Fruit fly (Drosophila melanogaster) whole organism, embryonic: ENCODE measurements around the gene Mec2.
A peak's percentile ranks its signal among the peaks of the same experiment; 100 is the strongest.

Experiments used
- Ada2b ChIP-seq: fragments of 200-800 bp; sonication (Bioruptor generic); IDR thresholded peaks from 2 replicates; pipeline ENCODE4 v1.3.6; 2022; ENCODE audit warnings: missing biosample characterization, missing genetic modification characterization
- Antp ChIP-seq: fragments of 200-800 bp; sonication (Bioruptor generic); optimal IDR thresholded peaks from 3 replicates; lab custom pipeline; 2016; ENCODE audit warnings: missing biosample characterization, missing genetic modification characterization
- Bdp1 ChIP-seq: fragments of 200-800 bp; sonication (Bioruptor generic); optimal IDR thresholded peaks from 3 replicates; lab custom pipeline; 2016; ENCODE audit warnings: missing biosample characterization, missing genetic modification characterization
- Bteb2 ChIP-seq: fragments of 200-800 bp; sonication (Bioruptor generic); optimal IDR thresholded peaks from 2 replicates; lab custom pipeline; 2016; ENCODE audit warnings: missing biosample characterization, missing genetic modification characterization
- C15 ChIP-seq: fragments of 200-800 bp; sonication (Bioruptor generic); IDR thresholded peaks from 3 replicates; pipeline ENCODE4 v1.3.6; 2022; ENCODE audit warnings: missing biosample characterization, missing genetic modification characterization
- CG10979 ChIP-seq: fragments of 200-800 bp; sonication (Bioruptor generic); optimal IDR thresholded peaks from 2 replicates; lab custom pipeline; 2018; ENCODE audit warnings: missing biosample characterization, mild to moderate bottlenecking, missing genetic modification characterization, moderate library complexity
- CG12104 ChIP-seq: fragments of 200-800 bp; sonication (Bioruptor generic); optimal IDR thresholded peaks from 3 replicates; lab custom pipeline; 2016; ENCODE audit warnings: missing biosample characterization, missing genetic modification characterization
- CG1233 ChIP-seq: fragments of 200-800 bp; sonication (Bioruptor generic); optimal IDR thresholded peaks from 4 replicates; lab custom pipeline; 2018; ENCODE audit warnings: missing biosample characterization, mild to moderate bottlenecking, missing genetic modification characterization
- CG13287 ChIP-seq: fragments of 200-800 bp; sonication (Bioruptor generic); IDR thresholded peaks from 2 replicates; pipeline ENCODE4 v1.3.6; 2022; ENCODE audit warnings: missing biosample characterization, missing genetic modification characterization; ENCODE audit not compliant: partially characterized antibody
- CG17328 ChIP-seq: fragments of 200-800 bp; sonication (Bioruptor generic); IDR thresholded peaks from 2 replicates; pipeline ENCODE4 v1.3.6; 2022; ENCODE audit warnings: missing biosample characterization, missing genetic modification characterization
- CG17359 ChIP-seq: fragments of 200-800 bp; sonication (Bioruptor generic); optimal IDR thresholded peaks from 3 replicates; lab custom pipeline; 2018; ENCODE audit warnings: missing biosample characterization, mild to moderate bottlenecking, missing genetic modification characterization, moderate library complexity
- CG17385 ChIP-seq: fragments of 200-800 bp; sonication (Bioruptor generic); optimal IDR thresholded peaks from 3 replicates; lab custom pipeline; 2018; ENCODE audit warnings: missing biosample characterization, mild to moderate bottlenecking, missing genetic modification characterization
- CG2202 ChIP-seq: fragments of 200-800 bp; sonication (Bioruptor generic); optimal IDR thresholded peaks from 2 replicates; lab custom pipeline; 2018; ENCODE audit warnings: missing biosample characterization, mild to moderate bottlenecking, missing genetic modification characterization
- CG2889 ChIP-seq: fragments of 200-800 bp; sonication (Bioruptor generic); IDR thresholded peaks from 3 replicates; pipeline ENCODE4 v1.3.6; 2022; ENCODE audit warnings: missing biosample characterization, missing genetic modification characterization
- CG31365 ChIP-seq: fragments of 200-800 bp; sonication (Bioruptor generic); optimal IDR thresholded peaks from 2 replicates; lab custom pipeline; 2018; ENCODE audit warnings: missing biosample characterization, mild to moderate bottlenecking, missing genetic modification characterization
- CG31441 ChIP-seq: fragments of 200-800 bp; sonication (Bioruptor generic); IDR thresholded peaks from 2 replicates; pipeline ENCODE4 v1.3.6; 2022; ENCODE audit warnings: missing biosample characterization, missing genetic modification characterization
- CG33557 ChIP-seq: fragments of 200-800 bp; sonication (Bioruptor generic); optimal IDR thresholded peaks from 2 replicates; lab custom pipeline; 2019; ENCODE audit warnings: missing biosample characterization, mild to moderate bottlenecking, missing genetic modification characterization, moderate library complexity
- CG34422 ChIP-seq: fragments of 200-800 bp; sonication (Bioruptor generic); IDR thresholded peaks from 3 replicates; pipeline ENCODE4 v1.3.6; 2022; ENCODE audit warnings: missing biosample characterization, missing genetic modification characterization
- CG4730 ChIP-seq: fragments of 200-800 bp; sonication (Bioruptor generic); IDR thresholded peaks from 2 replicates; pipeline ENCODE4 v1.3.6; 2022; ENCODE audit warnings: missing biosample characterization, missing genetic modification characterization
- CG4854 ChIP-seq: fragments of 200-800 bp; sonication (Bioruptor generic); optimal IDR thresholded peaks from 2 replicates; lab custom pipeline; 2016; ENCODE audit warnings: missing biosample characterization, missing genetic modification characterization, inconsistent platforms
- CG7556 ChIP-seq: fragments of 200-800 bp; sonication (Bioruptor generic); optimal IDR thresholded peaks from 2 replicates; lab custom pipeline; 2017; ENCODE audit warnings: missing biosample characterization, mild to moderate bottlenecking, missing genetic modification characterization
- CG8359 ChIP-seq: fragments of 200-800 bp; sonication (Bioruptor generic); optimal IDR thresholded peaks from 2 replicates; lab custom pipeline; 2017; ENCODE audit warnings: missing biosample characterization, mild to moderate bottlenecking, missing genetic modification characterization, borderline replicate concordance
- CG9437 ChIP-seq: fragments of 200-800 bp; sonication (Bioruptor generic); optimal IDR thresholded peaks from 2 replicates; lab custom pipeline; 2018; ENCODE audit warnings: missing biosample characterization, mild to moderate bottlenecking, missing genetic modification characterization
- CG9797 ChIP-seq: fragments of 200-800 bp; sonication (Bioruptor generic); optimal IDR thresholded peaks from 3 replicates; lab custom pipeline; 2018; ENCODE audit warnings: missing biosample characterization, mild to moderate bottlenecking, missing genetic modification characterization
- CG9876 ChIP-seq: fragments of 200-800 bp; sonication (Bioruptor generic); optimal IDR thresholded peaks from 2 replicates; lab custom pipeline; 2016; ENCODE audit warnings: missing biosample characterization, missing genetic modification characterization
- CG9932 ChIP-seq: fragments of 200-800 bp; sonication (Bioruptor generic); IDR thresholded peaks from 2 replicates; pipeline ENCODE4 v1.3.6; 2022; ENCODE audit warnings: missing biosample characterization, missing genetic modification characterization
- HmgD ChIP-seq: fragments of 200-800 bp; sonication (Bioruptor generic); optimal IDR thresholded peaks from 3 replicates; lab custom pipeline; 2016; ENCODE audit warnings: missing biosample characterization, missing genetic modification characterization
- Kr ChIP-seq: fragments of 200-800 bp; sonication (Bioruptor generic); optimal IDR thresholded peaks from 2 replicates; lab custom pipeline; 2017; ENCODE audit warnings: missing biosample characterization, mild to moderate bottlenecking, missing genetic modification characterization
- MTF-1 ChIP-seq: fragments of 200-800 bp; sonication (Bioruptor generic); optimal IDR thresholded peaks from 2 replicates; lab custom pipeline; 2018; ENCODE audit warnings: missing biosample characterization, mild to moderate bottlenecking, missing genetic modification characterization, borderline replicate concordance
- Scr ChIP-seq: fragments of 200-800 bp; sonication (Bioruptor generic); IDR thresholded peaks from 2 replicates; pipeline ENCODE4 v1.3.6; 2022; ENCODE audit warnings: missing biosample characterization, missing genetic modification characterization; ENCODE audit not compliant: partially characterized antibody
- Trl ChIP-seq, 3 experiments: fragments of >200 bp in 2 of 3; fragments of 200-800 bp in 1 of 3; sonication (Bioruptor generic) in 1 of 3; optimal IDR thresholded peaks; 2 replicates in 1 of 3; 3 replicates in 2 of 3; lab custom pipeline; 2016 to 2017; ENCODE audit warnings: missing biosample characterization in 1 of 3, missing genetic modification characterization in 1 of 3
- Xbp1 ChIP-seq: fragments of 200-800 bp; sonication (Bioruptor generic); optimal IDR thresholded peaks from 3 replicates; lab custom pipeline; 2016; ENCODE audit warnings: missing biosample characterization, mild to moderate bottlenecking, missing genetic modification characterization
- ap ChIP-seq: fragments of 200-800 bp; sonication (Bioruptor generic); IDR thresholded peaks from 2 replicates; pipeline ENCODE4 v1.3.6; 2022; ENCODE audit warnings: missing biosample characterization, missing genetic modification characterization
- ase ChIP-seq: fragments of 200-800 bp; sonication (Bioruptor generic); IDR thresholded peaks from 3 replicates; pipeline ENCODE4 v1.3.6; 2022; ENCODE audit warnings: missing biosample characterization, missing genetic modification characterization
- cas ChIP-seq: fragments of 200-800 bp; sonication (Bioruptor generic); IDR thresholded peaks from 2 replicates; pipeline ENCODE4 v1.3.6; 2022; ENCODE audit warnings: missing biosample characterization, missing genetic modification characterization
- cato ChIP-seq: fragments of 200-800 bp; sonication (Bioruptor generic); optimal IDR thresholded peaks from 2 replicates; lab custom pipeline; 2016; ENCODE audit warnings: missing biosample characterization, missing genetic modification characterization, borderline replicate concordance
- chinmo ChIP-seq: fragments of 200-800 bp; sonication (Bioruptor generic); IDR thresholded peaks from 4 replicates; pipeline ENCODE4 v1.3.6; 2022; ENCODE audit warnings: missing biosample characterization, missing genetic modification characterization; ENCODE audit not compliant: partially characterized antibody
- dati ChIP-seq: fragments of 200-800 bp; sonication (Bioruptor generic); IDR thresholded peaks from 2 replicates; pipeline ENCODE4 v1.3.6; 2022; ENCODE audit warnings: missing biosample characterization, missing genetic modification characterization
- emc ChIP-seq: fragments of 200-800 bp; sonication (Bioruptor generic); optimal IDR thresholded peaks from 2 replicates; lab custom pipeline; 2016; ENCODE audit warnings: missing biosample characterization, missing genetic modification characterization
- gro ChIP-seq: fragments of 200-800 bp; sonication (Bioruptor generic); optimal IDR thresholded peaks from 2 replicates; lab custom pipeline; 2016; ENCODE audit warnings: missing biosample characterization, missing genetic modification characterization
- gsb ChIP-seq: fragments of 200-800 bp; sonication (Bioruptor generic); IDR thresholded peaks from 2 replicates; pipeline ENCODE4 v1.3.6; 2022; ENCODE audit warnings: missing biosample characterization, missing genetic modification characterization
- hkb ChIP-seq, 2 experiments: fragments of 200-800 bp in 1 of 2; fragments of >200 bp in 1 of 2; sonication (Bioruptor generic) in 1 of 2; IDR thresholded peaks in 1 of 2; optimal IDR thresholded peaks in 1 of 2; 2 replicates each; pipeline versions ENCODE4 v1.3.6 to Lab custom; 2017 to 2022; ENCODE audit warnings: missing biosample characterization in 1 of 2, missing genetic modification characterization in 1 of 2
- mirr ChIP-seq: fragments of 200-800 bp; sonication (Bioruptor generic); optimal IDR thresholded peaks from 3 replicates; lab custom pipeline; 2018; ENCODE audit warnings: missing biosample characterization, mild to moderate bottlenecking, missing genetic modification characterization
- odd ChIP-seq: fragments of 200-800 bp; sonication (Bioruptor generic); optimal IDR thresholded peaks from 2 replicates; lab custom pipeline; 2017; ENCODE audit warnings: missing biosample characterization, mild to moderate bottlenecking, missing genetic modification characterization
- pb ChIP-seq: fragments of 200-800 bp; sonication (Bioruptor generic); optimal IDR thresholded peaks from 3 replicates; lab custom pipeline; 2016; ENCODE audit warnings: missing biosample characterization, missing genetic modification characterization
- pnt ChIP-seq: fragments of 200-800 bp; sonication (Bioruptor generic); optimal IDR thresholded peaks from 3 replicates; lab custom pipeline; 2016; ENCODE audit warnings: missing biosample characterization, missing genetic modification characterization
- psq ChIP-seq: fragments of 200-800 bp; sonication (Bioruptor generic); optimal IDR thresholded peaks from 2 replicates; lab custom pipeline; 2017; ENCODE audit warnings: missing biosample characterization, missing genetic modification characterization
- sens-2 ChIP-seq: fragments of 200-800 bp; sonication (Bioruptor generic); IDR thresholded peaks from 2 replicates; pipeline ENCODE4 v1.3.6; 2022; ENCODE audit warnings: missing biosample characterization, missing genetic modification characterization
- sqz ChIP-seq: fragments of 200-800 bp; sonication (Bioruptor generic); optimal IDR thresholded peaks from 3 replicates; lab custom pipeline; 2018; ENCODE audit warnings: missing biosample characterization, mild to moderate bottlenecking, missing genetic modification characterization

Mec2 gene

dm6 chrX:19174850-19175571 lies 12.8 kb upstream of the Mec2 start, which contains the start of gene CG33939 (continued):
- TF ChIP-seq CG9876 (no peak), Bteb2 (GFP tag; lab: Kevin White, UChicago) (no peak), dati (GFP tag; lab: Robert Waterston, UW) (no peak), emc (GFP tag; lab: Kevin White, UChicago) (no peak), gro (GFP tag; lab: Kevin White, UChicago) (no peak), Scr (GFP tag; lab: Robert Waterston, UW) (no peak), ap (GFP tag; lab: Robert Waterston, UW) (no peak), chinmo (0 out of 4 replicates have a peak, but pooled peaks have one; percentile 73), HmgD (no peak), CG4854 (GFP tag; lab: Kevin White, UChicago) (no peak), Xbp1 (GFP tag; lab: Kevin White, UChicago) (no peak), CG8359 (GFP tag; lab: Kevin White, UChicago) (peak; percentile 99), CG17328 (GFP tag; lab: Robert Waterston, UW) (no peak), ase (GFP tag; lab: Robert Waterston, UW) (no peak), Trl (optimal IDR thresholded peaks at IDR 0.05; lab: Kevin White, UChicago) (peak in 1 of 2 experiments; percentile 1), Trl (GFP tag; optimal IDR thresholded peaks at IDR 0.05; lab: Kevin White, UChicago) (no peak), CG12104 (GFP tag; lab: Kevin White, UChicago) (no peak), Bdp1 (GFP tag; lab: Kevin White, UChicago) (no peak), CG9932 (no peak), CG9437 (no peak), odd (GFP tag; lab: Kevin White, UChicago) (no peak), mirr (GFP tag; lab: Kevin White, UChicago) (no peak), Ada2b (GFP tag; lab: Robert Waterston, UW) (no peak), cas (GFP tag; lab: Robert Waterston, UW) (no peak), cato (GFP tag; lab: Kevin White, UChicago) (no peak), CG13287 (peak; percentile 8; the same call in 1 of the 2 replicates), CG2889 (no peak)
- TF ChIP-seq, all 482 proteins: peak for 11

- no peak for TF ChIP-seq CG31365 (tag; lab: Kevin White, UChicago)
- peak; percentile 8 for TF ChIP-seq CG9797
- peak; percentile 66 for TF ChIP-seq CG10979 (tag; lab: Kevin White, UChicago)
- TF ChIP-seq CG2202 (tag; lab: Kevin White, UChicago) = peak; percentile 11
- peak; percentile 65 for TF ChIP-seq CG1233 (GFP tag; lab: Kevin White, UChicago)
- no peak for TF ChIP-seq hkb (optimal IDR thresholded peaks at IDR 0.05; lab: Kevin White, UChicago)
- peak; percentile 58; the same call in 1 of the 2 replicates for TF ChIP-seq hkb (GFP tag; IDR thresholded peaks at IDR 0.05; lab: Robert Waterston, UW)
- peak; percentile 31; the same call in 1 of the 2 replicates for TF ChIP-seq CG4730 (GFP tag; lab: Robert Waterston, UW)
- peak; percentile 55 for TF ChIP-seq CG33557
- no peak for TF ChIP-seq Kr (GFP tag; lab: Kevin White, UChicago)
- peak; percentile 57 for TF ChIP-seq CG17359 (tag; lab: Kevin White, UChicago)
- peak; percentile 45 for TF ChIP-seq pb (GFP tag; lab: Kevin White, UChicago)
- no peak for TF ChIP-seq sqz
- 0 out of 3 replicates have a peak, but pooled peaks have one; percentile 26 for TF ChIP-seq C15 (GFP tag; lab: Robert Waterston, UW)
- TF ChIP-seq CG34422 (GFP tag; lab: Robert Waterston, UW) = peak; percentile 43; the same call in 1 of the 3 replicates
- TF ChIP-seq CG7556 = peak; percentile 92
- TF ChIP-seq pnt (GFP tag; lab: Kevin White, UChicago) = peak; percentile 67
- TF ChIP-seq Antp (GFP tag; lab: Kevin White, UChicago) = peak; percentile 59
- no peak for TF ChIP-seq sens-2 (GFP tag; lab: Robert Waterston, UW)
- TF ChIP-seq gsb = no peak
- no peak for TF ChIP-seq MTF-1 (GFP tag; lab: Kevin White, UChicago)
- peak; percentile 29 for TF ChIP-seq psq (GFP tag; lab: Kevin White, UChicago)
- TF ChIP-seq CG17385 (GFP tag; lab: Kevin White, UChicago) = peak; percentile 63
- peak; percentile 63; the same call in 1 of the 2 replicates for TF ChIP-seq CG31441 (GFP tag; lab: Robert Waterston, UW)
Measured at dm6 chrX:19179696-19180255, 8.1 kb upstream of the Mec2 start, which contains the start of the genes CG7556 and CG7453. Gene CG7556 (minus strand): TSS chrX:19179830. Gene CG7453 (plus strand): TSS chrX:19180173.
